Fruit fly (Drosophila melanogaster): ENCODE data around the gene fz2.

fz2 gene

dm6 chr3L:19140084-19141011, 94.8 kb downstream of the fz2 start (continued):
- peak; percentile 19 for TF ChIP-seq CG15514 (GFP tag; optimal IDR thresholded peaks at IDR 0.05)
- no peak for TF ChIP-seq psq (GFP tag; optimal IDR thresholded peaks at IDR 0.05)
- no peak for TF ChIP-seq h (optimal IDR thresholded peaks at IDR 0.05)
- TF ChIP-seq NC2α (GFP tag; optimal IDR thresholded peaks at IDR 0.05) = no peak
- no peak for TF ChIP-seq CG8359 (GFP tag; optimal IDR thresholded peaks at IDR 0.05; ENCODE audit: borderline replicate concordance)
- TF ChIP-seq CG9437 (GFP tag; optimal IDR thresholded peaks at IDR 0.05) = no peak
- TF ChIP-seq CG12659 (GFP tag; optimal IDR thresholded peaks at IDR 0.05) = peak; percentile 2
- TF ChIP-seq kah (GFP tag; optimal IDR thresholded peaks at IDR 0.05) = no peak
- peak; percentile 35 for TF ChIP-seq Dek (tag; optimal IDR thresholded peaks at IDR 0.05)
- no peak for TF ChIP-seq Sox100B (GFP tag; optimal IDR thresholded peaks at IDR 0.05)
- TF ChIP-seq CG7271 (tag; optimal IDR thresholded peaks at IDR 0.05) = no peak
- no peak for TF ChIP-seq CG12299 (tag; optimal IDR thresholded peaks at IDR 0.05)
- no peak for TF ChIP-seq CG6689 (GFP tag; IDR thresholded peaks at IDR 0.05)
- no peak for TF ChIP-seq CG6175 (GFP tag; IDR thresholded peaks at IDR 0.05)
- no peak for TF ChIP-seq CG1024 (GFP tag; IDR thresholded peaks at IDR 0.05)
- no peak for TF ChIP-seq fd102C (GFP tag; optimal IDR thresholded peaks at IDR 0.05)
- TF ChIP-seq tap (tag; optimal IDR thresholded peaks at IDR 0.05) = no peak
- no peak for TF ChIP-seq gt (GFP tag; IDR thresholded peaks at IDR 0.05)
- TF ChIP-seq Neu2 (GFP tag; optimal IDR thresholded peaks at IDR 0.05; ENCODE audit: borderline replicate concordance) = no peak
- no peak for TF ChIP-seq Rx (GFP tag; IDR thresholded peaks at IDR 0.05)
- no peak for TF ChIP-seq ems (GFP tag; optimal IDR thresholded peaks at IDR 0.05)
- no peak for TF ChIP-seq CG10462 (GFP tag; optimal IDR thresholded peaks at IDR 0.05)
- TF ChIP-seq lilli (GFP tag; optimal IDR thresholded peaks at IDR 0.05) = no peak
- peak; percentile 52 for TF ChIP-seq CG33213 (GFP tag; optimal IDR thresholded peaks at IDR 0.05)
- TF ChIP-seq CG14710 (tag; optimal IDR thresholded peaks at IDR 0.05) = peak; percentile 57
- TF ChIP-seq CG14050 (GFP tag; IDR thresholded peaks at IDR 0.05) = no peak
- no peak for TF ChIP-seq TFAM (GFP tag; optimal IDR thresholded peaks at IDR 0.05)
- TF ChIP-seq CG6272 (GFP tag; IDR thresholded peaks at IDR 0.05) = no peak
- TF ChIP-seq Atf3 (GFP tag; optimal IDR thresholded peaks at IDR 0.05) = no peak
- TF ChIP-seq dpn (GFP tag; optimal IDR thresholded peaks at IDR 0.05) = peak in 1 of 2 experiments; percentile 3
- TF ChIP-seq org-1 (GFP tag; optimal IDR thresholded peaks at IDR 0.05) = no peak
- peak; percentile 52 for TF ChIP-seq trem (tag; optimal IDR thresholded peaks at IDR 0.05)
- TF ChIP-seq CG31224 (GFP tag; IDR thresholded peaks at IDR 0.05) = no peak
- no peak for TF ChIP-seq CG10543 (GFP tag; optimal IDR thresholded peaks at IDR 0.05)
- no peak for TF ChIP-seq al (GFP tag; IDR thresholded peaks at IDR 0.05)
- no peak for TF ChIP-seq CG6854 (GFP tag; optimal IDR thresholded peaks at IDR 0.05)
- TF ChIP-seq CG31388 (GFP tag; optimal IDR thresholded peaks at IDR 0.05) = no peak
- 0 out of 2 replicates have a peak, but pooled peaks have one; percentile 30 for TF ChIP-seq chm (GFP tag; IDR thresholded peaks at IDR 0.05)
- peak; percentile 18 for TF ChIP-seq CG4282 (GFP tag; optimal IDR thresholded peaks at IDR 0.05)
- no peak for TF ChIP-seq tup (GFP tag; optimal IDR thresholded peaks at IDR 0.05)
- TF ChIP-seq vfl (GFP tag; optimal IDR thresholded peaks at IDR 0.05) = no peak
- peak; percentile 95 for TF ChIP-seq Lhr (GFP tag; optimal IDR thresholded peaks at IDR 0.05)
- no peak for TF ChIP-seq CG3995 (GFP tag; optimal IDR thresholded peaks at IDR 0.05)
- TF ChIP-seq CG5245 (GFP tag; optimal IDR thresholded peaks at IDR 0.05) = no peak
- no peak for TF ChIP-seq CG1792 (GFP tag; optimal IDR thresholded peaks at IDR 0.05)
- no peak for TF ChIP-seq Hr51 (GFP tag; optimal IDR thresholded peaks at IDR 0.05)
- no peak for TF ChIP-seq shn (GFP tag; optimal IDR thresholded peaks at IDR 0.05)
- TF ChIP-seq gro (GFP tag; optimal IDR thresholded peaks at IDR 0.05) = no peak
- no peak for TF ChIP-seq Gug (GFP tag; IDR thresholded peaks at IDR 0.05)
- TF ChIP-seq Ets97D (GFP tag; optimal IDR thresholded peaks at IDR 0.05) = peak; percentile 69
